Worm (Caenorhabditis elegans) whole organism, late embryonic: ENCODE results near the gene F14E5.2.

Experiments
- C38D4.7 ChIP-seq: fragments of 200-800 bp; sonication (Bioruptor generic); optimal IDR thresholded peaks from 2 replicates; lab custom pipeline; 2018; ENCODE audit warnings: mild to moderate bottlenecking, missing genetic modification characterization, moderate library complexity, missing compliant biosample characterization
- Y22D7AL.16 ChIP-seq: sonication (generic microtip); optimal IDR thresholded peaks from 2 replicates; lab custom pipeline; 2016; ENCODE audit warnings: missing genetic modification characterization, missing compliant biosample characterization
- ceh-14 ChIP-seq: sonication (generic microtip); optimal IDR thresholded peaks from 2 replicates; lab custom pipeline; 2016; ENCODE audit warnings: missing genotype, missing genetic modification characterization, missing compliant biosample characterization
- ceh-2 ChIP-seq: sonication (generic microtip); optimal IDR thresholded peaks from 2 replicates; lab custom pipeline; 2016; ENCODE audit warnings: missing genotype, missing genetic modification characterization, missing compliant biosample characterization
- ceh-30 ChIP-seq: fragments of 150-350 bp; optimal IDR thresholded peaks from 2 replicates; lab custom pipeline; 2014; ENCODE audit warnings: missing biosample characterization, missing genetic modification characterization
- dve-1 ChIP-seq: sonication (generic microtip); optimal IDR thresholded peaks from 2 replicates; lab custom pipeline; 2017; ENCODE audit warnings: antibody characterized with exemption, mild to moderate bottlenecking, missing genetic modification characterization, missing compliant biosample characterization
- fkh-10 ChIP-seq: fragments of 150-350 bp; optimal IDR thresholded peaks from 2 replicates; lab custom pipeline; 2014; ENCODE audit warnings: missing biosample characterization, missing genetic modification reagents, missing genetic modification characterization
- tbx-2 ChIP-seq: sonication (generic microtip); optimal IDR thresholded peaks from 2 replicates; lab custom pipeline; 2016; ENCODE audit warnings: missing genetic modification characterization, missing compliant biosample characterization
- tbx-7 ChIP-seq: sonication (generic microtip); optimal IDR thresholded peaks from 2 replicates; lab custom pipeline; 2016; ENCODE audit warnings: missing genotype, missing genetic modification characterization, missing compliant biosample characterization

ce11 chrII:8399997-8400396 lies 28.7 kb downstream of the F14E5.2 start:
- TF ChIP-seq ceh-14 (tag; lab: Kevin White, UChicago) (no peak), Y22D7AL.16 (no peak), ceh-2 (tag; lab: Kevin White, UChicago) (no peak), tbx-2 (tag; lab: Kevin White, UChicago) (no peak), dve-1 (tag; lab: Kevin White, UChicago) (no peak), fkh-10 (GFP tag; lab: Kevin White, UChicago) (no peak), C38D4.7 (GFP tag; lab: Kevin White, UChicago) (no peak), tbx-7 (tag; lab: Kevin White, UChicago) (no peak), ceh-30 (no peak)
